Fruit fly (Drosophila melanogaster) Kc167 (cell line): ENCODE data around the gene CG32137.

Experiments
- Myc ChIP-seq: fragments of >200 bp; optimal IDR thresholded peaks from 2 replicates; lab custom pipeline; 2017; ENCODE audit warnings: missing external identifiers
- Sin3A ChIP-seq: fragments of >200 bp; optimal IDR thresholded peaks from 2 replicates; lab custom pipeline; 2018; ENCODE audit warnings: missing external identifiers
- h ChIP-seq: fragments of >200 bp; optimal IDR thresholded peaks from 3 replicates; lab custom pipeline; 2018; ENCODE audit warnings: missing external identifiers
- insv ChIP-seq: fragments of >200 bp; optimal IDR thresholded peaks from 3 replicates; lab custom pipeline; 2018; ENCODE audit warnings: missing external identifiers
- psq ChIP-seq: fragments of >200 bp; optimal IDR thresholded peaks from 2 replicates; lab custom pipeline; 2017; ENCODE audit warnings: missing external identifiers
- ttk ChIP-seq: sonication (Bioruptor generic); optimal IDR thresholded peaks from 2 replicates; lab custom pipeline; 2017; ENCODE audit warnings: missing external identifiers

Gene CG32137

DNA sequence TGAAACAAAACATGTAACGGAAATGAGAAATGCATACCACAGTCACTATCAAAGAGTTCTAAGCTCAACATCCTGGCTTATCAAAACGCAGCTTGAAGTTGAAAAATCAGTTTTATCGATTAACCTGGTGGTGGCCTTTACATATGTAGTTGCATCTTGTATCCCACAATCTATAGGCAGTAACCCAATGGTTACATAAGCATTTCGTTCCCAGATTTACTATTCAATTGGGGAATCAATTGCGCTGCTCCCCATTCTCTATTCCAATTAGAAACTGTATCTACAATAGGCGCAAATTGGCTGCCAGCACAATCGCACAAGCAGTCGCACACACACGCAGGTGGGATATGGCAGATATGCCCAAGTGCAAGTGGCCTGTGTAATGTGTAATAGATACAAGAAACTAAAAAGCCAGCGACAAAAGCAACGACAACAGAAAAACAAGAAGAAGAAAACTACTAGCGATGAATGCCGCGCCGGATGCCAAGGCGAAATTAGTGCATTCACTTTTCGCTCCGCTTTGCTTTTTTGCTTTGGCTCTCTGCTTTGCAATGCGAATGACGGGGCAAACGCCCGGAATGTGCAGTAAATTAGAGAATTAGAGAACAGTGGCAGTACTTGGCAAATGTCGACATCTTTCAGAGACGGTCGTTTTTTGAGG lies 66.7 kb downstream of the CG32137 start:
- TF ChIP-seq psq (lab: Kevin White, UChicago) (no peak), ttk (lab: Kevin White, UChicago) (no peak), insv (lab: Kevin White, UChicago) (no peak), Sin3A (lab: Kevin White, UChicago) (no peak), Myc (lab: Kevin White, UChicago) (no peak), h (lab: Kevin White, UChicago) (no peak)

DNA sequence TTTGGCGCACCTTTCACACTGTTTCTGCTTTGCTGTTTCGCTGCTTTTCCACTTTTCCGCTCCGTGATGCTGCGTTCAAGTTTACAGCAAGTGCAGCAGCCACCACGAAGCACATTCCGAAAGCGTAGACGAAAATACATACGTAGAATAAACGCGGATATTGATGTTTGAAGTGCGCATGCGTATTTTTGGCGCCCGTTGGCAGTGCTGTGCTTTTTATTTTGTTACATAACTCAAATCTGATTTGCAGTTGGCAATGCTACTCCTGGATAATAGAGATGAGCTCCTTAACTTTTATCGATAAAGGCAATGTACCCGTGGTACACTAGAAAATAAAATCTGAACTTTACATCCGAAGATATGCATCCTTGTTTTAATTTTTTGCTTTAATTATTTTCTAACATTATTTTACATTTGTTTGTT lies 67.7 kb downstream of the CG32137 start:
- TF ChIP-seq Sin3A (lab: Kevin White, UChicago) (no peak), Myc (lab: Kevin White, UChicago) (no peak)
